Worm (Caenorhabditis elegans) whole organism, mixed stage, embryonic: ENCODE measurements around the gene ddl-2.

ENCODE experiments used
- M03D4.4 ChIP-seq: sonication (generic microtip); optimal IDR thresholded peaks from 2 replicates; lab custom pipeline; 2017; ENCODE audit warnings: mild to moderate bottlenecking, missing genetic modification characterization, missing compliant biosample characterization
- blmp-1 ChIP-seq: fragments of 150-350 bp; optimal IDR thresholded peaks from 2 replicates; lab custom pipeline; 2014; ENCODE audit warnings: missing biosample characterization, missing genetic modification characterization
- ceh-39 ChIP-seq: fragments of 150-350 bp; optimal IDR thresholded peaks from 2 replicates; lab custom pipeline; 2014; ENCODE audit warnings: missing biosample characterization, missing genetic modification characterization
- ceh-43 ChIP-seq: fragments of 200-800 bp; sonication (Bioruptor generic); optimal IDR thresholded peaks from 2 replicates; lab custom pipeline; 2018; ENCODE audit warnings: mild to moderate bottlenecking, missing genetic modification characterization, moderate library complexity, missing compliant biosample characterization
- ceh-83 ChIP-seq: fragments of 200-800 bp; sonication (Bioruptor generic); optimal IDR thresholded peaks from 2 replicates; lab custom pipeline; 2018; ENCODE audit warnings: mild to moderate bottlenecking, missing genetic modification characterization, missing compliant biosample characterization
- cnd-1 ChIP-seq: fragments of 200-800 bp; sonication (Bioruptor generic); optimal IDR thresholded peaks from 2 replicates; lab custom pipeline; 2018; ENCODE audit warnings: mild to moderate bottlenecking, missing genetic modification characterization, missing compliant biosample characterization
- drap-1 ChIP-seq: fragments of 200-800 bp; sonication (Bioruptor generic); optimal IDR thresholded peaks from 3 replicates; lab custom pipeline; 2018; ENCODE audit warnings: mild to moderate bottlenecking, missing genetic modification characterization, missing compliant biosample characterization
- elt-1 ChIP-seq: sonication (generic microtip); optimal IDR thresholded peaks from 2 replicates; lab custom pipeline; 2017; ENCODE audit warnings: missing genetic modification characterization, mild to moderate bottlenecking, missing compliant biosample characterization, antibody characterized with exemption, moderate library complexity, borderline replicate concordance; ENCODE audit not compliant: insufficient read depth
- elt-3 ChIP-seq: fragments of 150-350 bp; optimal IDR thresholded peaks from 2 replicates; lab custom pipeline; 2014; ENCODE audit warnings: missing biosample characterization, missing genetic modification characterization
- flh-1 ChIP-seq: fragments of 200-800 bp; sonication (Bioruptor generic); optimal IDR thresholded peaks from 2 replicates; lab custom pipeline; 2018; ENCODE audit warnings: mild to moderate bottlenecking, missing genetic modification characterization, moderate library complexity, missing compliant biosample characterization
- ham-2 ChIP-seq: fragments of 200-800 bp; sonication (Bioruptor generic); optimal IDR thresholded peaks from 2 replicates; lab custom pipeline; 2018; ENCODE audit warnings: mild to moderate bottlenecking, missing genetic modification characterization, missing compliant biosample characterization
- hlh-1 ChIP-seq: fragments of 150-350 bp; optimal IDR thresholded peaks from 2 replicates; lab custom pipeline; 2014; ENCODE audit warnings: missing biosample characterization, missing genetic modification reagents, missing genetic modification characterization
- lin-13 ChIP-seq: fragments of 150-350 bp; optimal IDR thresholded peaks from 2 replicates; lab custom pipeline; 2014; ENCODE audit warnings: missing biosample characterization, missing genetic modification characterization
- lin-32 ChIP-seq: fragments of 200-800 bp; sonication (Bioruptor generic); optimal IDR thresholded peaks from 2 replicates; lab custom pipeline; 2018; ENCODE audit warnings: mild to moderate bottlenecking, missing genetic modification characterization, missing compliant biosample characterization
- lsy-2 ChIP-seq: fragments of 150-350 bp; optimal IDR thresholded peaks from 2 replicates; lab custom pipeline; 2014; ENCODE audit warnings: missing biosample characterization, missing genetic modification characterization
- mab-5 ChIP-seq: fragments of 150-350 bp; optimal IDR thresholded peaks from 2 replicates; lab custom pipeline; 2014; ENCODE audit warnings: missing biosample characterization, missing genetic modification characterization
- mep-1 ChIP-seq: fragments of 150-350 bp; optimal IDR thresholded peaks from 2 replicates; lab custom pipeline; 2017; ENCODE audit warnings: missing biosample characterization, missing genetic modification reagents, missing genetic modification characterization, inconsistent platforms
- mls-2 ChIP-seq: sonication (generic microtip); optimal IDR thresholded peaks from 2 replicates; lab custom pipeline; 2016; ENCODE audit warnings: mild to moderate bottlenecking, missing genetic modification characterization, moderate library complexity, missing compliant biosample characterization
- nhr-12 ChIP-seq: fragments of 150-350 bp; optimal IDR thresholded peaks from 2 replicates; lab custom pipeline; 2014; ENCODE audit warnings: missing biosample characterization, missing genetic modification characterization
- nhr-2 ChIP-seq: fragments of 150-350 bp; optimal IDR thresholded peaks from 2 replicates; lab custom pipeline; 2014; ENCODE audit warnings: missing biosample characterization, missing genetic modification characterization
- nhr-237 ChIP-seq: fragments of 150-350 bp; optimal IDR thresholded peaks from 2 replicates; lab custom pipeline; 2014; ENCODE audit warnings: missing biosample characterization, missing genetic modification characterization
- nhr-28 ChIP-seq: fragments of 150-350 bp; optimal IDR thresholded peaks from 2 replicates; lab custom pipeline; 2014; ENCODE audit warnings: missing biosample characterization, missing genetic modification characterization
- nhr-76 ChIP-seq: sonication (generic microtip); optimal IDR thresholded peaks from 2 replicates; lab custom pipeline; 2017; ENCODE audit warnings: missing biosample characterization, missing genetic modification characterization
- pha-4 ChIP-seq: fragments of 150-350 bp; optimal IDR thresholded peaks from 2 replicates; lab custom pipeline; 2018; ENCODE audit warnings: missing biosample characterization, missing genetic modification reagents, missing genetic modification characterization
- sem-2 ChIP-seq: fragments of 200-800 bp; sonication (Bioruptor generic); optimal IDR thresholded peaks from 2 replicates; lab custom pipeline; 2018; ENCODE audit warnings: mild to moderate bottlenecking, missing genetic modification characterization, missing compliant biosample characterization
- snpc-4 ChIP-seq: fragments of 150-350 bp; optimal IDR thresholded peaks from 2 replicates; lab custom pipeline; 2014; ENCODE audit warnings: missing biosample characterization, missing genetic modification characterization
- sptf-1 ChIP-seq: sonication (generic microtip); optimal IDR thresholded peaks from 2 replicates; lab custom pipeline; 2017; ENCODE audit warnings: mild to moderate bottlenecking, missing genetic modification characterization, moderate library complexity, missing compliant biosample characterization
- tbx-8 ChIP-seq: fragments of 200-800 bp; sonication (Bioruptor generic); optimal IDR thresholded peaks from 2 replicates; lab custom pipeline; 2018; ENCODE audit warnings: mild to moderate bottlenecking, missing genetic modification characterization, moderate library complexity, missing compliant biosample characterization
- unc-120 ChIP-seq: sonication (generic microtip); optimal IDR thresholded peaks from 2 replicates; lab custom pipeline; 2017; ENCODE audit warnings: missing genetic modification characterization, missing compliant biosample characterization; ENCODE audit not compliant: poor library complexity, severe bottlenecking
- unc-39 ChIP-seq: fragments of 150-350 bp; optimal IDR thresholded peaks from 2 replicates; lab custom pipeline; 2014; ENCODE audit warnings: missing biosample characterization, missing genetic modification characterization
- unc-62 ChIP-seq: fragments of 150-350 bp; optimal IDR thresholded peaks from 2 replicates; lab custom pipeline; 2014; ENCODE audit warnings: missing biosample characterization, missing genetic modification reagents, missing genetic modification characterization
- zip-8 ChIP-seq: fragments of 150-350 bp; optimal IDR thresholded peaks from 2 replicates; lab custom pipeline; 2014; ENCODE audit warnings: missing biosample characterization, missing genetic modification characterization
- ztf-11 ChIP-seq: fragments of 150-350 bp; optimal IDR thresholded peaks from 2 replicates; lab custom pipeline; 2014; ENCODE audit warnings: missing biosample characterization, missing genetic modification characterization

The ddl-2 gene

DNA sequence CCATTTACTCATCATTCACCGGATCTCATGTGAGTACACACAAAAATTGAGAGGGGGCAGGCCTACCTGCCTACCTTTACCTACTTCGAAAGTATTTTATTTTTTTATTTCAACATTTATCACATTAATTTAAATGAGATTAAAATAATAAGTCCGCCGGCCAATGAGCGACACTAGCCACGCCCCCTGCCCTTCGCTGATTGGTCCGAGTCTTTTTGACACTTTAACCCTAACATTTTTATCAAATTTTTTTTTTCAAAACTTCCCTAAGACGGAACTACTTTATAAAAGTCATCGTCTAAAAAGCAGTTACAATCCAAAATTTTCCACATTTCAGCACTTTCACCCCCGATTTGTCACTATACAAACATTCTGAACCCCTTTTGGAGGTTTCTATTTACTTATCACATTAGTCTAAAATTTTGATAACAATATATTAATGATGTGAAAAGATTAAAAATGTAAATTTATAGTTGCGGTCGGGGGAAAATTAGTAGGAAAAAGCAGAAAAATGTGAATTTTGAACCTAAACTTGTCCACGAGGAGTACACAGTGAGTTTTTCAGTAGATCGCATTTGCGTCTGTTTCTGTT lies 41.4 kb downstream of the ddl-2 start:
- TF ChIP-seq lsy-2 (tag; lab: Kevin White, UChicago) (no peak), elt-3 (tag; lab: Kevin White, UChicago) (no peak), pha-4 (tag; lab: Kevin White, UChicago) (no peak), sem-2 (no peak), nhr-76 (tag; lab: Kevin White, UChicago) (no peak), sptf-1 (tag; lab: Kevin White, UChicago) (no peak), nhr-237 (tag; lab: Kevin White, UChicago) (no peak), flh-1 (no peak), mls-2 (tag; lab: Kevin White, UChicago) (no peak)

DNA sequence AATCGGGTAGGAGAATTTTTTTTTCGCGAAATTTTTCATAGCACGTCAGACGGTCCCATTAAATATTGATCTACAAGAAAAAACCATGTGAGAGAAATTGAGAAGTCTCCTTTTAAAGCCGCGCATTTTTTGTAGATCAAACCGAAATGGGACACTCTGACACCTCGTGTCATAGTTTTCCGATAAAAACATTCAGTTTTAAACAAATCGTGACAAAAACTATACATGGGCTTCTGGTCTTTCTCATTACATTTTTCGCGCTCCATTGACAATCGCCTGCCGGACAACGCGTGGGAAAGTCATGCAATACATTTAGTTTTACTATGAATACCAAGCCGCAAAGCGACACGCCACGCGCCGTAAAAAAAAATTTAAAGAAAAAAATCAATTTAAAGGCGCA lies 42.1 kb downstream of the ddl-2 start:
- TF ChIP-seq ceh-39 (tag; lab: Kevin White, UChicago) (no peak), tbx-8 (no peak), blmp-1 (no peak), unc-120 (tag; lab: Kevin White, UChicago) (no peak), drap-1 (no peak)
- TF ChIP-seq, all 35 proteins: peak for 0

DNA sequence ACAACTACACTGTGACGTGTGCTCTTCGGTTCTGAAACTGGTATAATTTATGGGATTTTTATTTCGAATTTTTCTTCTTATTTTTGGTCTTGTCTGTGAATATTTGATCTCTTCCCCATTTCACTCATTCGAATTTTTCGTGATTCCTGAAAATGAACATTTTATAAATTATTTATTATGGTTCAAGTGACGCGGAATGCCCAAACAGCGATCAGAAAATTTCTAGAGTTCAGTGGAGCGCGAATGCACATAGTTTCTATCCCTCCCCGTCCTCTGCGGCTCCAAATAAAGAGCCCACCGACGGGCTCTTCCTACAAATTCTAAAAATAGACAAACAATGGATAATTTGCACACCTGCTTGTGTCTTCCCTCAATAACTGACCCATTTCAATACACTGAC lies 43.8 kb downstream of the ddl-2 start, which contains the start of gene F54F11.1:
Gene F54F11.1, plus strand, starts transcription at position 301 of the 400 bp plus-strand sequence.
- TF ChIP-seq ceh-39 (tag; lab: Kevin White, UChicago) = no peak
- TF ChIP-seq sem-2 = no peak
- no peak for TF ChIP-seq elt-3 (tag; lab: Kevin White, UChicago)
- no peak for TF ChIP-seq nhr-2 (tag; lab: Kevin White, UChicago)
- no peak for TF ChIP-seq drap-1
- TF ChIP-seq tbx-8 = no peak
- no peak for TF ChIP-seq nhr-76 (tag; lab: Kevin White, UChicago)
- no peak for TF ChIP-seq M03D4.4
- no peak for TF ChIP-seq blmp-1
- TF ChIP-seq mep-1 (tag; lab: Kevin White, UChicago) = no peak
- no peak for TF ChIP-seq lsy-2 (tag; lab: Kevin White, UChicago)
- no peak for TF ChIP-seq hlh-1 (tag; lab: Kevin White, UChicago)
- TF ChIP-seq ham-2 = no peak
- no peak for TF ChIP-seq ceh-43 (GFP tag; lab: Kevin White, UChicago)
- no peak for TF ChIP-seq ztf-11
- no peak for TF ChIP-seq unc-120 (tag; lab: Kevin White, UChicago)
- TF ChIP-seq snpc-4 (tag; lab: Kevin White, UChicago) = no peak
- no peak for TF ChIP-seq nhr-28 (tag; lab: Kevin White, UChicago)
- no peak for TF ChIP-seq flh-1

DNA sequence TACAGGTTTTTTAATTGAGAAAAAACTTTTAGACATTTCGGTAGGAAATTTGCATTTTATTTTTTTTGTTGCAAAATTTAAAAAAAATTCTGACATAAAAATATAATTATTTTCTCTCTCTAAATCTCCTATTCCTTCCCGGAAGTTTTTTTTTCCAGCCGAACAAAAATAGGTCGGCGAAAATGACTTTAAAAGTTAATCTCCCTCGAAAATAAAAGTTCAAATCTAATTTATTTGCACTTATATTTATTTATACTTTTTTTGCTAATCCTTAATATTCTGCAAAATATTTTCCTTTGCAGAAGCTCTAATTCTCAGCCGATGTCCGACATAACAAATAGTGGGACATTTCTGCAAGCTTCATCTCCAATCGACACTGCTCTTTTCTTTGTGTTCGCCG lies 45.9 kb downstream of the ddl-2 start, which contains the start of gene F45H10.5:
Gene F45H10.5, plus strand, starts transcription at position 301 of the 400 bp plus-strand sequence.
- TF ChIP-seq lin-13 (tag; lab: Kevin White, UChicago) = no peak
- TF ChIP-seq blmp-1 = no peak
- TF ChIP-seq hlh-1 (tag; lab: Kevin White, UChicago) = no peak
- no peak for TF ChIP-seq unc-120 (tag; lab: Kevin White, UChicago)
- no peak for TF ChIP-seq nhr-2 (tag; lab: Kevin White, UChicago)
- no peak for TF ChIP-seq ham-2
- TF ChIP-seq lin-32 (GFP tag; lab: Kevin White, UChicago) = no peak
- TF ChIP-seq cnd-1 = no peak
- TF ChIP-seq elt-1 (tag; lab: Kevin White, UChicago) = no peak
- TF ChIP-seq mls-2 (tag; lab: Kevin White, UChicago) = no peak
- TF ChIP-seq snpc-4 (tag; lab: Kevin White, UChicago) = no peak

DNA sequence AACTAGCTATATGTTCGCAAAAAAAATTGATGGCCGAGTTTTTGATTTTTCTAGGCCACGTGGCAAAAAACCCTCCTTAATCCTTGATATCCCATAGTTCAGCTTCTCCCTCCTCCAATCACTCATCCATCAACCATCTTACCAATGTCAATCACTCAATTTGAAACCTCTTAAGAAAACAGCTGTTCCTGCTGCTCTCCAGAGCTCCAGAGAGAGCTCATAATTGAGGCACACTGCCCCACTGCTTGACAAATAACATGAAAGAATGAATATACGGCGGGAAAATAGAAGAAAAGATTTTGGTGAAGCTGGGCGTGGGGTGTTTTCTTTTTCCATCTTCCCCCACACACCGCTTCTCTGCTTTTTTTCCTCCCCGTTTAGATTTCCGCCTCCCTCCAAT lies 46.9 kb downstream of the ddl-2 start:
- peak; percentile 91 for TF ChIP-seq hlh-1 (tag; lab: Kevin White, UChicago)
- TF ChIP-seq elt-3 (tag; lab: Kevin White, UChicago) = no peak
- TF ChIP-seq ztf-11 = no peak
- no peak for TF ChIP-seq unc-39 (tag; lab: Kevin White, UChicago)
- no peak for TF ChIP-seq lin-13 (tag; lab: Kevin White, UChicago)
- peak; percentile 99 for TF ChIP-seq unc-62 (GFP tag; lab: Kevin White, UChicago)

DNA sequence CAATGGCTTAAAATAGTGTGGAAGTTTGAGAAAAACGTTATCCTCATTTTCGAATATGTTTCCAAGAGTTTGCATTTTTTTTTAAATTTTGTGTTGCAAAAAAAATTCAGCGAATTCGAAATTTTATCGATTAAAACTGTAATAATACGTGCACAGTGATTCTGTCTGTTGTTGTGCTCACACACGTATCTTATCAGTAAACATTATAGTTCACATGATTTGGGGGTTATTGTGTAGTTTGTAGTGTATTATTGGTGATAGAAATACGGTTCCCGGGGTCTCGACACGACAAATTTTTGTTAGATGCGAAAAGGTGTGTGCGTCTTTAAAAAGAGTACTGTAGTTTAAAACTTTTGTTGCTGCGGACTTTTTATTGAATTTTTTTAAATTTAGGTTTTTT lies 51.7 kb downstream of the ddl-2 start, which contains the start of gene drr-1:
Gene drr-1, minus strand, starts transcription at position 183 of the 400 bp plus-strand sequence.
- TF ChIP-seq zip-8 (tag; lab: Kevin White, UChicago) (no peak), mls-2 (tag; lab: Kevin White, UChicago) (no peak), ceh-83 (GFP tag; lab: Kevin White, UChicago) (no peak), nhr-76 (tag; lab: Kevin White, UChicago) (no peak), unc-62 (GFP tag; lab: Kevin White, UChicago) (no peak), mab-5 (tag; lab: Kevin White, UChicago) (no peak), nhr-12 (tag; lab: Kevin White, UChicago) (no peak), nhr-28 (tag; lab: Kevin White, UChicago) (no peak), ceh-43 (GFP tag; lab: Kevin White, UChicago) (no peak), tbx-8 (no peak), M03D4.4 (no peak)
- TF ChIP-seq, all 35 proteins: peak for 0
